Worm (Caenorhabditis elegans): ENCODE data around the gene B0554.5.

DNA sequence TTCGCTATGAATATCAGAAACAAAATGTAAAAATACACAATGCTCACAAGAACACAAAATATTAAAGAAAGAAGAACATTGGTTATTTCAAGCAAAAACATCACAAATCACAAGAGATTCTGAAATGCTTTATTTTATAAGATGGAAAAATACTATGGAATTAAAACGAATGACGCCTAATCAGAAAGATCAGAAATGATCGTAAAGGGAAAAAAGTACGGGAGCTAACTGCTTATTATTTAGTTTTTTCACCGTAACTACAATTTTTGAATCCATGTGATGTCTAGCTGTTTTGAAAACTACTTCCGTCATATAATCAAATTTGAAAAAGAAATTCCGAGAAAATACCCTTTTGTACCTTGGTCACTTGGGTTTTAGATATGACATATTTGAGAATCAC lies 44.2 kb downstream of the B0554.5 start, which contains the start of gene srbc-57:
- TF ChIP-seq dao-5 (tag; optimal IDR thresholded peaks at IDR 0.05) (no peak), him-1 (tag; optimal IDR thresholded peaks at IDR 0.05) (no peak), W03F9.2 (tag; optimal IDR thresholded peaks at IDR 0.05) (no peak)

Measured in whole organism, L4/young adult.